In the genomic region with DNA sequence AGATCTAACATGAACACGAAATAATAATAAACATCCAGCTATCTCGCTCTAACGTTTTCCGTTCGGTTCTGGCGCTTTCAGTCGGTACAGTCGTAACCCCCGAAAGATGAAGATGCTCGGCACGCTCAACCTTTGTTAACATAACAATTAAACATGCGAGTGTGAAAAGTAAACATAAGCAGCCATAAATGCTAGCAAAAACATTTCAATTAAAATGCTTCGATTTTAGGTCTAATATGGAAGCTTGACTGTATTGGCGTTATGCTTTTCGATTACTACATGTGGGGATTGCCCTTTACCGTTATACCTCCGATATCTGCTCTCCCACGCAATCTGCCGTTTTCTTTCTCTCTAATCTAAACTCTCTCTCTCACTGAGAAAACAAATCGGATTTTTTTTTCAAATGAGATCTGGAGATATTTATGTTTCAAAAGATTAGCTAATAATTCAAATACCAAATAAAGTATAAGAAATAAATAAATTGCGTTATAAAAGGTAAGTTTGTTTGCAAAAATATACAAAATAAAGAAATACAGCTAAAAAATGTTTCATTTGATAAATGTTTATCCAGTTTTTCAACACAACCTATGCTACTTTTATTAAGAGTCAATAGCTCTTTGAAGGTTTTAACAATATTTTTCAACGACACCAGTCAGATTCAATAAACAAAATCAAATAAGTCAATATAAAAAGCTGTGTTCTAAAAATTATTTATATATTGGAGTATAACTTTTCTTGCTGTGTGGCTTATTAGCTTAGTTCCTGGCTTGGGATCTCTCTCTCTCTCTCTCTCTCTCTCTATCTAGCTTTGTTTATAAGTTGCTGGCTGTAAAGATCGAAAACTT, we compare ENCODE assay signal across 1 fruit fly cellular context.
TF ChIP-seq lines count a peak whose summit lies in the region.

No protein-coding gene starts in this region.

TF ChIP-seq in whole organism, embryonic, 481 proteins besides CTCF, POLR2A, EP300 and RAD21 (continued from another document and continues in another):
- TF ChIP-seq CG18764 (GFP tag; optimal IDR thresholded peaks at IDR 0.05; lab: Kevin White, UChicago) = peak; percentile 68
- TF ChIP-seq CG2116 (GFP tag; optimal IDR thresholded peaks at IDR 0.05; lab: Kevin White, UChicago) = peak; percentile 59
- TF ChIP-seq z (GFP tag; IDR thresholded peaks at IDR 0.05; lab: Robert Waterston, UW) = no peak
- peak; percentile 81 for TF ChIP-seq CG2712 (tag; optimal IDR thresholded peaks at IDR 0.05; lab: Kevin White, UChicago)
- TF ChIP-seq CG17359 (tag; optimal IDR thresholded peaks at IDR 0.05; lab: Kevin White, UChicago) = peak; percentile 91
- TF ChIP-seq trem (tag; optimal IDR thresholded peaks at IDR 0.05; lab: Kevin White, UChicago) = peak; percentile 54
- no peak for TF ChIP-seq tna (GFP tag; IDR thresholded peaks at IDR 0.05; lab: Robert Waterston, UW; ENCODE audit: partially characterized antibody)
- TF ChIP-seq NC2α (GFP tag; optimal IDR thresholded peaks at IDR 0.05; lab: Kevin White, UChicago) = peak; percentile 66
- TF ChIP-seq vfl (GFP tag; optimal IDR thresholded peaks at IDR 0.05; lab: Kevin White, UChicago) = peak; percentile 89
- peak; percentile 93 for TF ChIP-seq Fer3 (tag; optimal IDR thresholded peaks at IDR 0.05; lab: Kevin White, UChicago)
- TF ChIP-seq CG10274 (GFP tag; optimal IDR thresholded peaks at IDR 0.05; lab: Kevin White, UChicago) = peak; percentile 73
- TF ChIP-seq nau (GFP tag; optimal IDR thresholded peaks at IDR 0.05; lab: Kevin White, UChicago) = peak; percentile 78
- peak; percentile 71 for TF ChIP-seq CG13775 (GFP tag; optimal IDR thresholded peaks at IDR 0.05; lab: Kevin White, UChicago)
- peak; percentile 87 for TF ChIP-seq CG16863 (GFP tag; optimal IDR thresholded peaks at IDR 0.05; lab: Kevin White, UChicago)
- no peak for TF ChIP-seq tll (GFP tag; optimal IDR thresholded peaks at IDR 0.05; lab: Kevin White, UChicago)
- peak; percentile 99 for TF ChIP-seq Ets65A (GFP tag; lab: Kevin White, UChicago)
- TF ChIP-seq repo (GFP tag; optimal IDR thresholded peaks at IDR 0.05; lab: Kevin White, UChicago) = peak; percentile 79
- TF ChIP-seq CG6854 (GFP tag; optimal IDR thresholded peaks at IDR 0.05; lab: Kevin White, UChicago) = peak; percentile 72
- TF ChIP-seq Hr51 (GFP tag; optimal IDR thresholded peaks at IDR 0.05; lab: Kevin White, UChicago) = peak; percentile 76 to 82
- TF ChIP-seq CG13296 (GFP tag; optimal IDR thresholded peaks at IDR 0.05; lab: Kevin White, UChicago) = peak; percentile 79
- peak; percentile 78 for TF ChIP-seq Chrac-16 (GFP tag; optimal IDR thresholded peaks at IDR 0.05; lab: Kevin White, UChicago)
- peak; percentile 73 for TF ChIP-seq CG6765 (GFP tag; optimal IDR thresholded peaks at IDR 0.05; lab: Kevin White, UChicago)
- TF ChIP-seq p53 (GFP tag; optimal IDR thresholded peaks at IDR 0.05; lab: Kevin White, UChicago) = peak; percentile 70
- TF ChIP-seq chn (GFP tag; optimal IDR thresholded peaks at IDR 0.05; lab: Kevin White, UChicago) = peak; percentile 88
- peak; percentile 78 for TF ChIP-seq CoRest (tag; optimal IDR thresholded peaks at IDR 0.05; lab: Kevin White, UChicago)
- TF ChIP-seq Hmr (GFP tag; optimal IDR thresholded peaks at IDR 0.05; lab: Kevin White, UChicago) = peak; percentile 92
- peak; percentile 84 for TF ChIP-seq NC2β (GFP tag; optimal IDR thresholded peaks at IDR 0.05; lab: Kevin White, UChicago)
- peak; percentile 87 for TF ChIP-seq MTF-1 (GFP tag; optimal IDR thresholded peaks at IDR 0.05; lab: Kevin White, UChicago; ENCODE audit: borderline replicate concordance)
- TF ChIP-seq CG6175 (GFP tag; IDR thresholded peaks at IDR 0.05; lab: Robert Waterston, UW) = peak; percentile 90; the same call in 2 of the 3 replicates
- TF ChIP-seq CG7839 (tag; optimal IDR thresholded peaks at IDR 0.05; lab: Kevin White, UChicago) = peak; percentile 89
- peak; percentile 76 for TF ChIP-seq CG17829 (tag; optimal IDR thresholded peaks at IDR 0.05; lab: Kevin White, UChicago)
- no peak for TF ChIP-seq Elba2 (GFP tag; optimal IDR thresholded peaks at IDR 0.05; lab: Kevin White, UChicago)
- TF ChIP-seq Adf1 (GFP tag; IDR thresholded peaks at IDR 0.05; lab: Robert Waterston, UW) = peak; percentile 74
- peak; percentile 39 for TF ChIP-seq Neu2 (GFP tag; optimal IDR thresholded peaks at IDR 0.05; lab: Kevin White, UChicago; ENCODE audit: borderline replicate concordance)
- TF ChIP-seq dpn (GFP tag; optimal IDR thresholded peaks at IDR 0.05; lab: Kevin White, UChicago) = peak; percentile 93 to 94
- no peak for TF ChIP-seq CG34224 (GFP tag; IDR thresholded peaks at IDR 0.05; lab: Robert Waterston, UW; ENCODE audit: partially characterized antibody)
- TF ChIP-seq jumu (GFP tag; optimal IDR thresholded peaks at IDR 0.05; lab: Kevin White, UChicago) = peak; percentile 86
- no peak for TF ChIP-seq br (optimal IDR thresholded peaks at IDR 0.05; lab: Kevin White, UChicago)
- peak; percentile 84 for TF ChIP-seq CG5953 (GFP tag; IDR thresholded peaks at IDR 0.05; lab: Robert Waterston, UW)
- TF ChIP-seq Fer1 (GFP tag; optimal IDR thresholded peaks at IDR 0.05; lab: Kevin White, UChicago) = peak; percentile 83
- peak; percentile 82 for TF ChIP-seq fd3F (GFP tag; optimal IDR thresholded peaks at IDR 0.05; lab: Kevin White, UChicago)
- peak; percentile 98 for TF ChIP-seq Rfx (GFP tag; IDR thresholded peaks at IDR 0.05; lab: Robert Waterston, UW)
- no peak for TF ChIP-seq Gsc (GFP tag; IDR thresholded peaks at IDR 0.05; lab: Robert Waterston, UW)
- peak; percentile 70 for TF ChIP-seq tio (GFP tag; optimal IDR thresholded peaks at IDR 0.05; lab: Kevin White, UChicago)
- TF ChIP-seq sisA (GFP tag; IDR thresholded peaks at IDR 0.05; lab: Robert Waterston, UW) = peak; percentile 91
- TF ChIP-seq ftz-f1 (GFP tag; optimal IDR thresholded peaks at IDR 0.05; lab: Kevin White, UChicago) = peak; percentile 74
- TF ChIP-seq CG8281 (tag; optimal IDR thresholded peaks at IDR 0.05; lab: Kevin White, UChicago) = peak; percentile 36
- peak; percentile 92 for TF ChIP-seq CG33213 (GFP tag; optimal IDR thresholded peaks at IDR 0.05; lab: Kevin White, UChicago)
- TF ChIP-seq Scr (GFP tag; IDR thresholded peaks at IDR 0.05; lab: Robert Waterston, UW; ENCODE audit: partially characterized antibody) = no peak
- peak; percentile 92 for TF ChIP-seq CG8944 (GFP tag; optimal IDR thresholded peaks at IDR 0.05; lab: Kevin White, UChicago)
- TF ChIP-seq Mes4 (GFP tag; optimal IDR thresholded peaks at IDR 0.05; lab: Kevin White, UChicago) = peak; percentile 69
- peak; percentile 86; the same call in 1 of the 2 replicates for TF ChIP-seq sim (GFP tag; IDR thresholded peaks at IDR 0.05; lab: Robert Waterston, UW)
- peak; percentile 92 for TF ChIP-seq CG14014 (GFP tag; IDR thresholded peaks at IDR 0.05; lab: Robert Waterston, UW)
- peak; percentile 93 for TF ChIP-seq CG13624 (GFP tag; optimal IDR thresholded peaks at IDR 0.05; lab: Kevin White, UChicago)
- peak; percentile 92 to 94 for TF ChIP-seq Pdp1 (GFP tag; optimal IDR thresholded peaks at IDR 0.05; lab: Kevin White, UChicago)
- peak; percentile 77 for TF ChIP-seq CG11504 (tag; optimal IDR thresholded peaks at IDR 0.05; lab: Kevin White, UChicago)
- TF ChIP-seq tin (GFP tag; optimal IDR thresholded peaks at IDR 0.05; lab: Kevin White, UChicago) = peak; percentile 79
- TF ChIP-seq Ets97D (GFP tag; optimal IDR thresholded peaks at IDR 0.05; lab: Kevin White, UChicago) = peak; percentile 66
- TF ChIP-seq Poxn (GFP tag; IDR thresholded peaks at IDR 0.05; lab: Robert Waterston, UW) = peak; percentile 57; the same call in 1 of the 2 replicates
- peak; percentile 95 for TF ChIP-seq Taf1 (GFP tag; IDR thresholded peaks at IDR 0.05; lab: Robert Waterston, UW)
- peak; percentile 53 for TF ChIP-seq psq (GFP tag; optimal IDR thresholded peaks at IDR 0.05; lab: Kevin White, UChicago)
- peak; percentile 85 for TF ChIP-seq klu (GFP tag; IDR thresholded peaks at IDR 0.05; lab: Robert Waterston, UW)
- TF ChIP-seq ac (GFP tag; optimal IDR thresholded peaks at IDR 0.05; lab: Kevin White, UChicago) = peak; percentile 40
- TF ChIP-seq H2.0 (GFP tag; IDR thresholded peaks at IDR 0.05; lab: Robert Waterston, UW) = peak; percentile 89
- peak; percentile 81 for TF ChIP-seq tup (GFP tag; optimal IDR thresholded peaks at IDR 0.05; lab: Kevin White, UChicago)
- no peak for TF ChIP-seq vnd (GFP tag; IDR thresholded peaks at IDR 0.05; lab: Robert Waterston, UW; ENCODE audit: partially characterized antibody)
- TF ChIP-seq CG30020 (tag; optimal IDR thresholded peaks at IDR 0.05; lab: Kevin White, UChicago) = peak; percentile 6
- peak; percentile 86 for TF ChIP-seq cwo (GFP tag; optimal IDR thresholded peaks at IDR 0.05; lab: Kevin White, UChicago)
- TF ChIP-seq CG14860 (GFP tag; IDR thresholded peaks at IDR 0.05; lab: Robert Waterston, UW; ENCODE audit: partially characterized antibody) = no peak
- TF ChIP-seq eyg (GFP tag; optimal IDR thresholded peaks at IDR 0.05; lab: Kevin White, UChicago) = peak; percentile 90
- peak; percentile 83 for TF ChIP-seq CG1233 (GFP tag; optimal IDR thresholded peaks at IDR 0.05; lab: Kevin White, UChicago)
- peak; percentile 73 for TF ChIP-seq CG1529 (GFP tag; optimal IDR thresholded peaks at IDR 0.05; lab: Kevin White, UChicago)
- peak; percentile 75 for TF ChIP-seq CG6254 (GFP tag; optimal IDR thresholded peaks at IDR 0.05; lab: Kevin White, UChicago)
- no peak for TF ChIP-seq HLH4C (GFP tag; IDR thresholded peaks at IDR 0.05; lab: Robert Waterston, UW; ENCODE audit: partially characterized antibody)
- peak; percentile 77 for TF ChIP-seq Deaf1 (tag; optimal IDR thresholded peaks at IDR 0.05; lab: Kevin White, UChicago)
- peak; percentile 92 for TF ChIP-seq ERR (GFP tag; optimal IDR thresholded peaks at IDR 0.05; lab: Kevin White, UChicago)
- peak; percentile 46 for TF ChIP-seq CG8359 (GFP tag; optimal IDR thresholded peaks at IDR 0.05; lab: Kevin White, UChicago; ENCODE audit: borderline replicate concordance)
- no peak for TF ChIP-seq Hr39 (optimal IDR thresholded peaks at IDR 0.05; lab: Kevin White, UChicago)
- peak; percentile 45 for TF ChIP-seq Lhr (GFP tag; optimal IDR thresholded peaks at IDR 0.05; lab: Kevin White, UChicago)
- peak; percentile 72 for TF ChIP-seq Atf-2 (GFP tag; optimal IDR thresholded peaks at IDR 0.05; lab: Kevin White, UChicago)
- peak; percentile 75 for TF ChIP-seq CG8388 (GFP tag; optimal IDR thresholded peaks at IDR 0.05; lab: Kevin White, UChicago)
- peak; percentile 56 for TF ChIP-seq twi (tag; optimal IDR thresholded peaks at IDR 0.05; lab: Kevin White, UChicago)
- TF ChIP-seq Dad (GFP tag; optimal IDR thresholded peaks at IDR 0.05; lab: Kevin White, UChicago) = peak; percentile 78
- TF ChIP-seq fd64A (GFP tag; optimal IDR thresholded peaks at IDR 0.05; lab: Kevin White, UChicago) = peak; percentile 86
- TF ChIP-seq pum (GFP tag; optimal IDR thresholded peaks at IDR 0.05; lab: Kevin White, UChicago) = peak; percentile 85
- no peak for TF ChIP-seq Dll (GFP tag; IDR thresholded peaks at IDR 0.05; lab: Robert Waterston, UW; ENCODE audit: partially characterized antibody)
- TF ChIP-seq CG4854 (GFP tag; optimal IDR thresholded peaks at IDR 0.05; lab: Kevin White, UChicago) = peak; percentile 75
- TF ChIP-seq Sry-β (GFP tag; optimal IDR thresholded peaks at IDR 0.05; lab: Kevin White, UChicago) = no peak
- TF ChIP-seq pho (GFP tag; optimal IDR thresholded peaks at IDR 0.05; lab: Kevin White, UChicago) = peak; percentile 92
- TF ChIP-seq CG14667 (GFP tag; IDR thresholded peaks at IDR 0.05; lab: Robert Waterston, UW) = peak; percentile 91
- TF ChIP-seq CG10321 (GFP tag; IDR thresholded peaks at IDR 0.05; lab: Robert Waterston, UW) = peak; percentile 66; the same call in 1 of the 2 replicates
- TF ChIP-seq ind (GFP tag; optimal IDR thresholded peaks at IDR 0.05; lab: Kevin White, UChicago) = peak; percentile 90
- TF ChIP-seq ken (GFP tag; IDR thresholded peaks at IDR 0.05; lab: Robert Waterston, UW) = peak; percentile 92
- peak; percentile 92 for TF ChIP-seq Aef1 (GFP tag; IDR thresholded peaks at IDR 0.05; lab: Robert Waterston, UW)
- peak; percentile 82 for TF ChIP-seq CG11093 (GFP tag; IDR thresholded peaks at IDR 0.05; lab: Robert Waterston, UW)
- peak; percentile 73 for TF ChIP-seq CG6683 (GFP tag; optimal IDR thresholded peaks at IDR 0.05; lab: Kevin White, UChicago)
- peak; percentile 80 for TF ChIP-seq CG1647 (GFP tag; optimal IDR thresholded peaks at IDR 0.05; lab: Kevin White, UChicago)
- peak; percentile 57 for TF ChIP-seq Hey (tag; optimal IDR thresholded peaks at IDR 0.05; lab: Kevin White, UChicago)
- peak; percentile 81 for TF ChIP-seq ssp (GFP tag; IDR thresholded peaks at IDR 0.05; lab: Robert Waterston, UW)
- TF ChIP-seq CG6272 (GFP tag; IDR thresholded peaks at IDR 0.05; lab: Robert Waterston, UW) = peak; percentile 86
- TF ChIP-seq Lim3 (GFP tag; IDR thresholded peaks at IDR 0.05; lab: Robert Waterston, UW) = peak; percentile 74; the same call in 1 of the 2 replicates
- peak; percentile 91 for TF ChIP-seq Ada2b (GFP tag; IDR thresholded peaks at IDR 0.05; lab: Robert Waterston, UW)
- TF ChIP-seq CG4707 (GFP tag; optimal IDR thresholded peaks at IDR 0.05; lab: Kevin White, UChicago) = peak; percentile 70
- TF ChIP-seq mld (GFP tag; IDR thresholded peaks at IDR 0.05; lab: Robert Waterston, UW; ENCODE audit: partially characterized antibody) = no peak
- TF ChIP-seq Dref (GFP tag; IDR thresholded peaks at IDR 0.05; lab: Robert Waterston, UW) = peak; percentile 49
- TF ChIP-seq Optix (GFP tag; IDR thresholded peaks at IDR 0.05; lab: Robert Waterston, UW) = peak; percentile 91
- peak; percentile 93 for TF ChIP-seq CG17328 (GFP tag; IDR thresholded peaks at IDR 0.05; lab: Robert Waterston, UW)
- TF ChIP-seq CG6689 (GFP tag; IDR thresholded peaks at IDR 0.05; lab: Robert Waterston, UW) = peak; percentile 90
- no peak for TF ChIP-seq sc (optimal IDR thresholded peaks at IDR 0.05; lab: Kevin White, UChicago)
- TF ChIP-seq sc (GFP tag; optimal IDR thresholded peaks at IDR 0.05; lab: Kevin White, UChicago) = peak; percentile 59
- TF ChIP-seq NfI (GFP tag; optimal IDR thresholded peaks at IDR 0.05; lab: Kevin White, UChicago) = peak; percentile 90
- peak; percentile 50; the same call in 1 of the 2 replicates for TF ChIP-seq CkIIα-i1 (GFP tag; IDR thresholded peaks at IDR 0.05; lab: Robert Waterston, UW)
- TF ChIP-seq wdn (GFP tag; IDR thresholded peaks at IDR 0.05; lab: Robert Waterston, UW) = peak; percentile 90
- TF ChIP-seq oc (tag; optimal IDR thresholded peaks at IDR 0.05; lab: Kevin White, UChicago) = peak; percentile 87
- peak; percentile 86 for TF ChIP-seq CG17612 (GFP tag; IDR thresholded peaks at IDR 0.05; lab: Robert Waterston, UW)
- TF ChIP-seq lab (GFP tag; optimal IDR thresholded peaks at IDR 0.05; lab: Kevin White, UChicago) = peak; percentile 96
- TF ChIP-seq CG18011 (GFP tag; optimal IDR thresholded peaks at IDR 0.05; lab: Kevin White, UChicago) = peak; percentile 76
- peak; percentile 89 for TF ChIP-seq ara (GFP tag; IDR thresholded peaks at IDR 0.05; lab: Robert Waterston, UW)
- TF ChIP-seq CG7271 (tag; optimal IDR thresholded peaks at IDR 0.05; lab: Kevin White, UChicago) = no peak
